Fruit fly (Drosophila melanogaster) whole organism, embryonic: ENCODE results near the gene Fmr1.

Experiments used
- B-H1 ChIP-seq: fragments of 200-800 bp; sonication (Bioruptor generic); IDR thresholded peaks from 3 replicates; pipeline ENCODE4 v1.3.6; 2022; ENCODE audit warnings: missing biosample characterization, missing genetic modification characterization
- Bteb2 ChIP-seq: fragments of 200-800 bp; sonication (Bioruptor generic); optimal IDR thresholded peaks from 2 replicates; lab custom pipeline; 2016; ENCODE audit warnings: missing biosample characterization, missing genetic modification characterization
- CG10147 ChIP-seq: fragments of 200-800 bp; sonication (Bioruptor generic); optimal IDR thresholded peaks from 2 replicates; lab custom pipeline; 2019; ENCODE audit warnings: missing biosample characterization, mild to moderate bottlenecking, missing genetic modification characterization, moderate library complexity
- CG10267 ChIP-seq: fragments of 200-800 bp; sonication (Bioruptor generic); optimal IDR thresholded peaks from 2 replicates; lab custom pipeline; 2018; ENCODE audit warnings: missing biosample characterization, mild to moderate bottlenecking, missing genetic modification characterization, moderate library complexity
- CG10654 ChIP-seq: fragments of 200-800 bp; sonication (Bioruptor generic); optimal IDR thresholded peaks from 2 replicates; lab custom pipeline; 2016; ENCODE audit warnings: missing biosample characterization, missing genetic modification characterization
- CG10979 ChIP-seq: fragments of 200-800 bp; sonication (Bioruptor generic); optimal IDR thresholded peaks from 2 replicates; lab custom pipeline; 2018; ENCODE audit warnings: missing biosample characterization, mild to moderate bottlenecking, missing genetic modification characterization, moderate library complexity
- CG11085 ChIP-seq: fragments of 200-800 bp; sonication (Bioruptor generic); IDR thresholded peaks from 2 replicates; pipeline ENCODE4 v1.3.6; 2022; ENCODE audit warnings: missing biosample characterization, missing genetic modification characterization
- CG12299 ChIP-seq: fragments of 200-800 bp; sonication (Bioruptor generic); optimal IDR thresholded peaks from 2 replicates; lab custom pipeline; 2018; ENCODE audit warnings: missing biosample characterization, mild to moderate bottlenecking, missing genetic modification characterization
- CG13775 ChIP-seq: fragments of 200-800 bp; sonication (Bioruptor generic); optimal IDR thresholded peaks from 3 replicates; lab custom pipeline; 2017; ENCODE audit warnings: missing biosample characterization, mild to moderate bottlenecking, missing genetic modification characterization
- CG14860 ChIP-seq: fragments of 200-800 bp; sonication (Bioruptor generic); IDR thresholded peaks from 3 replicates; pipeline ENCODE4 v1.3.6; 2022; ENCODE audit warnings: missing biosample characterization, missing genetic modification characterization; ENCODE audit not compliant: partially characterized antibody
- CG15011 ChIP-seq: fragments of 200-800 bp; sonication (Bioruptor generic); optimal IDR thresholded peaks from 3 replicates; lab custom pipeline; 2018; ENCODE audit warnings: missing biosample characterization, mild to moderate bottlenecking, missing genetic modification characterization
- CG17186 ChIP-seq: fragments of 200-800 bp; sonication (Bioruptor generic); optimal IDR thresholded peaks from 3 replicates; lab custom pipeline; 2017; ENCODE audit warnings: missing biosample characterization, missing genetic modification reagents, missing genetic modification characterization
- CG17612 ChIP-seq: fragments of 200-800 bp; sonication (Bioruptor generic); IDR thresholded peaks from 2 replicates; pipeline ENCODE4 v1.3.6; 2022; ENCODE audit warnings: missing biosample characterization, missing genetic modification characterization
- CG17802 ChIP-seq: fragments of 200-800 bp; sonication (Bioruptor generic); optimal IDR thresholded peaks from 2 replicates; lab custom pipeline; 2018; ENCODE audit warnings: missing biosample characterization, mild to moderate bottlenecking, missing genetic modification characterization, moderate library complexity
- CG1792 ChIP-seq: fragments of 200-800 bp; sonication (Bioruptor generic); optimal IDR thresholded peaks from 2 replicates; lab custom pipeline; 2016; ENCODE audit warnings: missing biosample characterization, missing genetic modification characterization
- CG2116 ChIP-seq: fragments of 200-800 bp; sonication (Bioruptor generic); optimal IDR thresholded peaks from 3 replicates; lab custom pipeline; 2018; ENCODE audit warnings: missing biosample characterization, mild to moderate bottlenecking, missing genetic modification characterization
- CG32772 ChIP-seq: fragments of 200-800 bp; sonication (Bioruptor generic); IDR thresholded peaks from 2 replicates; pipeline ENCODE4 v1.3.6; 2022; ENCODE audit warnings: missing biosample characterization, missing genetic modification characterization
- CG34422 ChIP-seq: fragments of 200-800 bp; sonication (Bioruptor generic); IDR thresholded peaks from 3 replicates; pipeline ENCODE4 v1.3.6; 2022; ENCODE audit warnings: missing biosample characterization, missing genetic modification characterization
- CG3847 ChIP-seq: fragments of 200-800 bp; sonication (Bioruptor generic); IDR thresholded peaks from 2 replicates; pipeline ENCODE4 v1.3.6; 2022; ENCODE audit warnings: missing biosample characterization, missing genetic modification characterization
- CG4730 ChIP-seq: fragments of 200-800 bp; sonication (Bioruptor generic); IDR thresholded peaks from 2 replicates; pipeline ENCODE4 v1.3.6; 2022; ENCODE audit warnings: missing biosample characterization, missing genetic modification characterization
- CG5180 ChIP-seq: fragments of 200-800 bp; sonication (Bioruptor generic); optimal IDR thresholded peaks from 3 replicates; lab custom pipeline; 2017; ENCODE audit warnings: missing biosample characterization, missing genetic modification characterization, mild to moderate bottlenecking, moderate library complexity, missing genetic modification reagents
- CG7786 ChIP-seq: fragments of 200-800 bp; sonication (Bioruptor generic); optimal IDR thresholded peaks from 2 replicates; lab custom pipeline; 2016; ENCODE audit warnings: missing biosample characterization, missing genetic modification characterization
- Drgx ChIP-seq: fragments of 200-800 bp; sonication (Bioruptor generic); IDR thresholded peaks from 2 replicates; pipeline ENCODE4 v1.3.6; 2022; ENCODE audit warnings: missing biosample characterization, missing genetic modification characterization
- E2f1 ChIP-seq: fragments of 200-800 bp; sonication (Bioruptor generic); IDR thresholded peaks from 2 replicates; pipeline ENCODE4 v1.3.6; 2022; ENCODE audit warnings: missing biosample characterization, missing genetic modification characterization
- HLH54F ChIP-seq: fragments of 200-800 bp; sonication (Bioruptor generic); optimal IDR thresholded peaks from 3 replicates; lab custom pipeline; 2016; ENCODE audit warnings: missing biosample characterization, missing genetic modification characterization
- Hsf ChIP-seq: fragments of 200-800 bp; sonication (Bioruptor generic); optimal IDR thresholded peaks from 3 replicates; lab custom pipeline; 2016; ENCODE audit warnings: missing biosample characterization, missing genetic modification characterization
- Kr ChIP-seq: fragments of 200-800 bp; sonication (Bioruptor generic); optimal IDR thresholded peaks from 2 replicates; lab custom pipeline; 2017; ENCODE audit warnings: missing biosample characterization, mild to moderate bottlenecking, missing genetic modification characterization
- Lpt ChIP-seq: fragments of >200 bp; optimal IDR thresholded peaks from 2 replicates; lab custom pipeline; 2018; ENCODE audit warnings: missing biosample characterization, missing genetic modification characterization
- Max ChIP-seq: fragments of 200-800 bp; sonication (Bioruptor generic); optimal IDR thresholded peaks from 2 replicates; lab custom pipeline; 2016; ENCODE audit warnings: missing biosample characterization, mild to moderate bottlenecking, missing genetic modification characterization
- NfI ChIP-seq: fragments of 200-800 bp; sonication (Bioruptor generic); optimal IDR thresholded peaks from 3 replicates; lab custom pipeline; 2018; ENCODE audit warnings: missing biosample characterization, mild to moderate bottlenecking, missing genetic modification characterization, moderate library complexity
- Opbp ChIP-seq: fragments of 200-800 bp; sonication (Bioruptor generic); IDR thresholded peaks from 3 replicates; pipeline ENCODE4 v1.3.6; 2022; ENCODE audit warnings: missing biosample characterization, missing genetic modification characterization; ENCODE audit not compliant: partially characterized antibody
- Rx ChIP-seq: fragments of 200-800 bp; sonication (Bioruptor generic); IDR thresholded peaks from 2 replicates; pipeline ENCODE4 v1.3.6; 2022; ENCODE audit warnings: missing biosample characterization, missing genetic modification characterization
- Spps ChIP-seq: fragments of 200-800 bp; sonication (Bioruptor generic); optimal IDR thresholded peaks from 2 replicates; lab custom pipeline; 2018; ENCODE audit warnings: missing biosample characterization, mild to moderate bottlenecking, missing genetic modification characterization
- Tbp ChIP-seq: fragments of >200 bp; optimal IDR thresholded peaks from 2 replicates; lab custom pipeline; 2018; ENCODE audit warnings: missing biosample characterization, missing genetic modification characterization
- Usf ChIP-seq: fragments of 200-800 bp; sonication (Bioruptor generic); optimal IDR thresholded peaks from 2 replicates; lab custom pipeline; 2017; ENCODE audit warnings: missing genotype, missing biosample characterization, missing genetic modification characterization
- ash1 ChIP-seq: fragments of 200-800 bp; sonication (Bioruptor generic); optimal IDR thresholded peaks from 2 replicates; lab custom pipeline; 2018; ENCODE audit warnings: missing biosample characterization, mild to moderate bottlenecking, missing genetic modification characterization
- dimm ChIP-seq: fragments of 200-800 bp; sonication (Bioruptor generic); IDR thresholded peaks from 2 replicates; pipeline ENCODE4 v1.3.6; 2022; ENCODE audit warnings: missing biosample characterization, missing genetic modification characterization
- dmrt11E ChIP-seq: fragments of 200-800 bp; sonication (Bioruptor generic); optimal IDR thresholded peaks from 3 replicates; lab custom pipeline; 2018; ENCODE audit warnings: missing biosample characterization, mild to moderate bottlenecking, missing genetic modification characterization, moderate library complexity
- dpn ChIP-seq, 2 experiments: fragments of 200-800 bp; sonication (Bioruptor generic); optimal IDR thresholded peaks; 3 replicates each; lab custom pipeline; 2016; ENCODE audit warnings: missing biosample characterization in 2 of 2, missing genetic modification characterization in 2 of 2
- fru ChIP-seq: fragments of >200 bp; optimal IDR thresholded peaks from 2 replicates; lab custom pipeline; 2017
- gro ChIP-seq: fragments of 200-800 bp; sonication (Bioruptor generic); optimal IDR thresholded peaks from 2 replicates; lab custom pipeline; 2016; ENCODE audit warnings: missing biosample characterization, missing genetic modification characterization
- ind ChIP-seq: fragments of 200-800 bp; sonication (Bioruptor generic); optimal IDR thresholded peaks from 3 replicates; lab custom pipeline; 2016; ENCODE audit warnings: missing biosample characterization, missing genetic modification characterization
- knrl ChIP-seq: fragments of 200-800 bp; sonication (Bioruptor generic); IDR thresholded peaks from 3 replicates; pipeline ENCODE4 v1.3.6; 2022; ENCODE audit warnings: missing biosample characterization, missing genetic modification characterization; ENCODE audit not compliant: partially characterized antibody
- nerfin-1 ChIP-seq: fragments of 200-800 bp; sonication (Bioruptor generic); optimal IDR thresholded peaks from 3 replicates; lab custom pipeline; 2019; ENCODE audit warnings: missing biosample characterization, mild to moderate bottlenecking, missing genetic modification characterization, moderate library complexity
- oc ChIP-seq: fragments of 200-800 bp; sonication (Bioruptor generic); optimal IDR thresholded peaks from 2 replicates; lab custom pipeline; 2018; ENCODE audit warnings: missing biosample characterization, mild to moderate bottlenecking, missing genetic modification characterization, moderate library complexity
- pros ChIP-seq: fragments of 200-800 bp; sonication (Bioruptor generic); optimal IDR thresholded peaks from 3 replicates; lab custom pipeline; 2019; ENCODE audit warnings: missing biosample characterization, mild to moderate bottlenecking, missing genetic modification characterization, moderate library complexity
- seq ChIP-seq: fragments of 200-800 bp; sonication (Bioruptor generic); IDR thresholded peaks from 2 replicates; pipeline ENCODE4 v1.3.6; 2022; ENCODE audit warnings: missing biosample characterization, missing genetic modification characterization
- slp2 ChIP-seq: fragments of 200-800 bp; sonication (Bioruptor generic); optimal IDR thresholded peaks from 2 replicates; lab custom pipeline; 2016; ENCODE audit warnings: missing biosample characterization, missing genetic modification characterization
- zfh1 ChIP-seq: fragments of 200-800 bp; sonication (Bioruptor generic); IDR thresholded peaks from 3 replicates; pipeline ENCODE4 v1.3.6; 2022; ENCODE audit warnings: missing biosample characterization, missing genetic modification characterization

Fmr1 gene

dm6 chr3R:10097531-10098295 is 12.2 kb downstream of the Fmr1 start (continued):
- TF ChIP-seq CG10979 (tag; lab: Kevin White, UChicago), result peak; percentile 21
- TF ChIP-seq HLH54F, result peak; percentile 66
- TF ChIP-seq gro (GFP tag; lab: Kevin White, UChicago), result peak; percentile 26
- peak; percentile 36; the same call in 1 of the 2 replicates for TF ChIP-seq CG17612 (GFP tag; lab: Robert Waterston, UW)
- TF ChIP-seq CG15011, result peak; percentile 33
- TF ChIP-seq ash1, result no peak
- TF ChIP-seq dmrt11E (tag; lab: Kevin White, UChicago), result no peak
- no peak for TF ChIP-seq Tbp (GFP tag; lab: Kevin White, UChicago)
- TF ChIP-seq CG17802 (tag; lab: Kevin White, UChicago), result no peak
- peak; percentile 58 for TF ChIP-seq oc (tag; lab: Kevin White, UChicago)
- TF ChIP-seq seq (GFP tag; lab: Robert Waterston, UW), result peak; percentile 39; the same call in 1 of the 2 replicates
- TF ChIP-seq Lpt (GFP tag; lab: Kevin White, UChicago), result no peak
- TF ChIP-seq ind (GFP tag; lab: Kevin White, UChicago), result peak; percentile 74
- TF ChIP-seq slp2 (GFP tag; lab: Kevin White, UChicago), result peak; percentile 49
- TF ChIP-seq CG12299 (tag; lab: Kevin White, UChicago), result peak; percentile 32
- peak; percentile 49 for TF ChIP-seq CG7786 (GFP tag; lab: Kevin White, UChicago)
- TF ChIP-seq dimm (GFP tag; lab: Robert Waterston, UW), result no peak
- no peak for TF ChIP-seq Max (GFP tag; lab: Kevin White, UChicago)
- TF ChIP-seq CG2116, result peak; percentile 3
- TF ChIP-seq NfI (GFP tag; lab: Kevin White, UChicago), result peak; percentile 76
- TF ChIP-seq CG5180 (GFP tag; lab: Kevin White, UChicago), result peak; percentile 27
- no peak for TF ChIP-seq Spps (tag; lab: Kevin White, UChicago)
- no peak for TF ChIP-seq CG17186 (GFP tag; lab: Kevin White, UChicago)
- no peak for TF ChIP-seq knrl (GFP tag; lab: Robert Waterston, UW)
- TF ChIP-seq CG10267, result peak; percentile 39
- TF ChIP-seq Rx, result peak; percentile 61
- TF ChIP-seq dpn (GFP tag; optimal IDR thresholded peaks at IDR 0.05; lab: Kevin White, UChicago), result peak; percentile 65 to 68
- TF ChIP-seq Bteb2, result peak; percentile 37
- TF ChIP-seq CG13775 (GFP tag; lab: Kevin White, UChicago), result peak; percentile 45
- TF ChIP-seq CG3847 (GFP tag; lab: Robert Waterston, UW), result peak; percentile 63
- peak; percentile 48 for TF ChIP-seq CG10147 (GFP tag; lab: Kevin White, UChicago)
- TF ChIP-seq fru (lab: Kevin White, UChicago), result no peak
- TF ChIP-seq Hsf, result peak; percentile 57
- TF ChIP-seq CG14860 (GFP tag; lab: Robert Waterston, UW), result no peak
- TF ChIP-seq nerfin-1 (tag; lab: Kevin White, UChicago), result peak; percentile 24
- no peak for TF ChIP-seq Kr
- 0 out of 2 replicates have a peak, but pooled peaks have one; percentile 25 for TF ChIP-seq CG11085 (GFP tag; lab: Robert Waterston, UW)
- no peak for TF ChIP-seq pros (GFP tag; lab: Kevin White, UChicago)
- peak; percentile 50; the same call in 1 of the 3 replicates for TF ChIP-seq B-H1 (GFP tag; lab: Robert Waterston, UW)
- TF ChIP-seq CG1792 (GFP tag; lab: Kevin White, UChicago), result peak; percentile 33
- 0 out of 2 replicates have a peak, but pooled peaks have one; percentile 17 for TF ChIP-seq CG4730
- TF ChIP-seq Usf (GFP tag; lab: Kevin White, UChicago), result peak; percentile 47
- peak; percentile 49; the same call in 1 of the 3 replicates for TF ChIP-seq CG34422 (GFP tag; lab: Robert Waterston, UW)
- TF ChIP-seq Drgx (GFP tag; lab: Robert Waterston, UW), result 0 out of 2 replicates have a peak, but pooled peaks have one; percentile 6
- peak; percentile 22; the same call in 1 of the 2 replicates for TF ChIP-seq CG32772 (GFP tag; lab: Robert Waterston, UW)
- no peak for TF ChIP-seq Opbp (GFP tag; lab: Robert Waterston, UW)
- peak; percentile 37 for TF ChIP-seq CG10654 (GFP tag; lab: Kevin White, UChicago)
- TF ChIP-seq E2f1 (GFP tag; lab: Robert Waterston, UW), result peak; percentile 55; the same call in 1 of the 2 replicates
- TF ChIP-seq zfh1 (GFP tag; lab: Robert Waterston, UW), result peak; percentile 53; the same call in 2 of the 3 replicates
